Fruit fly (Drosophila melanogaster): ENCODE measurements around the gene CG32447.

Gene CG32447

dm6 chr3L:21738175-21739016 lies 32.2 kb upstream of the CG32447 start, which contains the start of gene CG14567:
Gene CG14567, minus strand, starts transcription at chr3L:21738430.
- TF ChIP-seq dsx (GFP tag; optimal IDR thresholded peaks at IDR 0.05; ENCODE audit: poor library complexity, severe bottlenecking) (peak; percentile 92), CG11902 (GFP tag; optimal IDR thresholded peaks at IDR 0.05) (peak; percentile 27), CG6163 (GFP tag; IDR thresholded peaks at IDR 0.05) (peak; percentile 74), Sox14 (GFP tag; optimal IDR thresholded peaks at IDR 0.05) (peak; percentile 37), CG16779 (tag; optimal IDR thresholded peaks at IDR 0.05) (peak; percentile 2), CG11762 (GFP tag; optimal IDR thresholded peaks at IDR 0.05; ENCODE audit: insufficient read depth) (peak; percentile 18), Ets21C (GFP tag; optimal IDR thresholded peaks at IDR 0.05) (peak; percentile 58), eg (GFP tag; IDR thresholded peaks at IDR 0.05) (peak; percentile 86), Eip75B (GFP tag; optimal IDR thresholded peaks at IDR 0.05) (peak; percentile 64), pdm3 (GFP tag; optimal IDR thresholded peaks at IDR 0.05) (peak; percentile 75), CG6808 (GFP tag; optimal IDR thresholded peaks at IDR 0.05) (no peak), cyc (GFP tag; optimal IDR thresholded peaks at IDR 0.05) (peak; percentile 56), fd85E (GFP tag; optimal IDR thresholded peaks at IDR 0.05) (no peak), achi (GFP tag; optimal IDR thresholded peaks at IDR 0.05) (peak; percentile 57), Eip78C (GFP tag) (peak; percentile 93), esn (GFP tag; optimal IDR thresholded peaks at IDR 0.05) (peak; percentile 73), CG7368 (GFP tag; optimal IDR thresholded peaks at IDR 0.05) (peak; percentile 56), lz (GFP tag; optimal IDR thresholded peaks at IDR 0.05) (peak; percentile 55), Hr4 (GFP tag; optimal IDR thresholded peaks at IDR 0.05) (peak; percentile 76), Hr39 (GFP tag; optimal IDR thresholded peaks at IDR 0.05) (peak; percentile 69), svp (GFP tag) (peak; percentile 46), dac (GFP tag; optimal IDR thresholded peaks at IDR 0.05) (peak; percentile 3), CG8119 (GFP tag; IDR thresholded peaks at IDR 0.05) (peak; percentile 67), CG34406 (GFP tag; optimal IDR thresholded peaks at IDR 0.05) (peak; percentile 56), vri (GFP tag; optimal IDR thresholded peaks at IDR 0.05) (no peak), OdsH (GFP tag; optimal IDR thresholded peaks at IDR 0.05) (peak; percentile 68), CG3919 (GFP tag; optimal IDR thresholded peaks at IDR 0.05) (peak; percentile 62), Eip93F (GFP tag; optimal IDR thresholded peaks at IDR 0.05) (no peak), topi (GFP tag; optimal IDR thresholded peaks at IDR 0.05) (peak; percentile 58), salr (GFP tag; optimal IDR thresholded peaks at IDR 0.05) (peak in 1 of 2 experiments; percentile 51), CG3032 (tag; optimal IDR thresholded peaks at IDR 0.05) (peak; percentile 34), CG4318 (GFP tag; optimal IDR thresholded peaks at IDR 0.05) (peak; percentile 2), CG8632 (GFP tag; optimal IDR thresholded peaks at IDR 0.05) (peak; percentile 54), Gug (GFP tag; IDR thresholded peaks at IDR 0.05) (peak; percentile 55; the same call in 1 of the 2 replicates), Sox102F (GFP tag; optimal IDR thresholded peaks at IDR 0.05) (peak; percentile 53), CG31627 (GFP tag; optimal IDR thresholded peaks at IDR 0.05) (peak; percentile 73), Met (GFP tag; optimal IDR thresholded peaks at IDR 0.05) (peak; percentile 57), Smox (GFP tag; optimal IDR thresholded peaks at IDR 0.05) (peak; percentile 55), fkh (GFP tag; optimal IDR thresholded peaks at IDR 0.05) (no peak), spab (GFP tag; optimal IDR thresholded peaks at IDR 0.05) (peak; percentile 1), acj6 (GFP tag; optimal IDR thresholded peaks at IDR 0.05) (peak; percentile 63), CG15336 (GFP tag; IDR thresholded peaks at IDR 0.05) (peak; percentile 74), Blimp-1 (GFP tag; optimal IDR thresholded peaks at IDR 0.05) (peak; percentile 28), net (GFP tag; optimal IDR thresholded peaks at IDR 0.05) (peak; percentile 50), CG10631 (GFP tag; optimal IDR thresholded peaks at IDR 0.05) (peak; percentile 45), CG11294 (GFP tag; IDR thresholded peaks at IDR 0.05) (peak; percentile 53; the same call in 1 of the 2 replicates), CG32006 (GFP tag; optimal IDR thresholded peaks at IDR 0.05) (peak; percentile 81), Hr38 (GFP tag; optimal IDR thresholded peaks at IDR 0.05) (no peak), fd59A (GFP tag; optimal IDR thresholded peaks at IDR 0.05) (no peak), CG6792 (GFP tag; optimal IDR thresholded peaks at IDR 0.05) (peak; percentile 61)
